Worm (Caenorhabditis elegans) whole organism, L2 larva: Measurements from ENCODE around the gene pfk-1.2.

Source experiments
- ama-1 ChIP-seq: fragments of 150-350 bp; optimal IDR thresholded peaks from 2 replicates; lab custom pipeline; 2018; ENCODE audit warnings: inconsistent platforms
- blmp-1 ChIP-seq: sonication (generic microtip); optimal IDR thresholded peaks from 2 replicates; lab custom pipeline; 2017; ENCODE audit warnings: missing genetic modification characterization, mild to moderate bottlenecking, missing compliant biosample characterization, antibody characterized with exemption, moderate library complexity; ENCODE audit not compliant: insufficient read depth
- ceh-16 ChIP-seq: fragments of 150-350 bp; optimal IDR thresholded peaks from 2 replicates; lab custom pipeline; 2014; ENCODE audit warnings: missing biosample characterization, missing genetic modification characterization
- ceh-82 ChIP-seq: fragments of 150-350 bp; optimal IDR thresholded peaks from 2 replicates; lab custom pipeline; 2014; ENCODE audit warnings: missing biosample characterization, missing genetic modification characterization
- dmd-4 ChIP-seq: sonication (generic microtip); optimal IDR thresholded peaks from 2 replicates; lab custom pipeline; 2017; ENCODE audit warnings: missing biosample characterization, missing genetic modification characterization
- egl-27 ChIP-seq: sonication (generic microtip); optimal IDR thresholded peaks from 3 replicates; lab custom pipeline; 2017; ENCODE audit warnings: missing biosample characterization, missing genetic modification reagents, missing genetic modification characterization
- elt-3 ChIP-seq: sonication (generic microtip); optimal IDR thresholded peaks from 2 replicates; lab custom pipeline; 2017; ENCODE audit warnings: missing biosample characterization, missing genetic modification characterization
- nhr-129 ChIP-seq: fragments of 150-350 bp; optimal IDR thresholded peaks from 2 replicates; lab custom pipeline; 2014; ENCODE audit warnings: missing biosample characterization, missing genetic modification characterization
- nhr-237 ChIP-seq: fragments of 150-350 bp; optimal IDR thresholded peaks from 2 replicates; lab custom pipeline; 2014; ENCODE audit warnings: missing biosample characterization, missing genetic modification characterization
- nhr-77 ChIP-seq: fragments of 150-350 bp; optimal IDR thresholded peaks from 2 replicates; lab custom pipeline; 2014; ENCODE audit warnings: missing biosample characterization, missing genetic modification characterization
- skn-1 ChIP-seq: sonication (generic microtip); optimal IDR thresholded peaks from 2 replicates; lab custom pipeline; 2017; ENCODE audit warnings: missing biosample characterization, missing genetic modification characterization
- zag-1 ChIP-seq: fragments of 150-350 bp; optimal IDR thresholded peaks from 2 replicates; lab custom pipeline; 2014; ENCODE audit warnings: missing biosample characterization, missing genetic modification characterization

ce11 chrV:9504474-9504960 lies 27.1 kb upstream of the pfk-1.2 start, which contains the start of gene haao-1:
- no peak for TF ChIP-seq elt-3 (tag; lab: Kevin White, UChicago)
- no peak for TF ChIP-seq ama-1 (lab: Kevin White, UChicago)
- TF ChIP-seq skn-1: no peak
- no peak for TF ChIP-seq nhr-129 (tag; lab: Kevin White, UChicago)
- no peak for TF ChIP-seq ceh-82
- no peak for TF ChIP-seq zag-1
- no peak for TF ChIP-seq dmd-4 (tag; lab: Kevin White, UChicago)
- no peak for TF ChIP-seq ceh-16
- no peak for TF ChIP-seq nhr-237 (tag; lab: Kevin White, UChicago)
- no peak for TF ChIP-seq egl-27 (tag; lab: Kevin White, UChicago)
- no peak for TF ChIP-seq nhr-77 (tag; lab: Kevin White, UChicago)
- TF ChIP-seq blmp-1 (tag; lab: Kevin White, UChicago): no peak
